Fruit fly (Drosophila melanogaster): ENCODE data around the gene CG5556.

The CG5556 gene

DNA sequence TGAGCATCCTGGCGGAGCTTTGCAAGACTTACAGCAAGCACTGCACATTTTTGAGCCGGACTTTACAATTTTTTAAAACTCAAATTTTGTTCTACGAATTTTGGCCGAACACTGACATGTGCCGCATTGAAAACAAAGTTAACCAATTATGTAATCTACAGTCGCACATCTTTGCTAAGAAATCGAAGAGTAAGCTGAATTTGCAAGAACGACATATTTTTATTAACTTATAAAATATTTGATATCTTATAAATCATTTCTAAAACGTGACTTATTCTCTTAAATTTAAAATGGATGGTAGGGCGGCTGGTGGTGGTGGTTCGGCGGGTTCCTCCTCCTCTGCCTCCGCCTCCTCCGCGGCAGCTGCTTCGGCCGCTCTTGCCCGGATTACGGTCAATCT is at the start of gene CG5556:
CG5556 (minus strand) TSS at position 101 of the 400 bp plus-strand sequence.
- TF ChIP-seq Pif1B (GFP tag; optimal IDR thresholded peaks at IDR 0.05), result no peak

- TF ChIP-seq CG9948 (tag; optimal IDR thresholded peaks at IDR 0.05), result no peak
- no peak for TF ChIP-seq CG10348 (GFP tag; IDR thresholded peaks at IDR 0.05)
- TF ChIP-seq fd96Ca (GFP tag; IDR thresholded peaks at IDR 0.05), result 0 out of 3 replicates have a peak, but pooled peaks have one; percentile 39
- no peak for TF ChIP-seq D1 (tag; optimal IDR thresholded peaks at IDR 0.05)
- no peak for TF ChIP-seq Pif1A (GFP tag; optimal IDR thresholded peaks at IDR 0.05)
- peak; percentile 24 for TF ChIP-seq CG13204 (GFP tag; optimal IDR thresholded peaks at IDR 0.05)
- no peak for TF ChIP-seq CG32121 (GFP tag; IDR thresholded peaks at IDR 0.05)
- TF ChIP-seq CG15710 (tag; optimal IDR thresholded peaks at IDR 0.05), result no peak
- TF ChIP-seq CG8159 (tag; optimal IDR thresholded peaks at IDR 0.05), result no peak
- TF ChIP-seq Snoo (tag; optimal IDR thresholded peaks at IDR 0.05), result no peak
- no peak for TF ChIP-seq CG17806 (tag; optimal IDR thresholded peaks at IDR 0.05)
These were observed 46.8 kb upstream of the CG5556 start for dm6 chr2L:1399434-1399833.

DNA sequence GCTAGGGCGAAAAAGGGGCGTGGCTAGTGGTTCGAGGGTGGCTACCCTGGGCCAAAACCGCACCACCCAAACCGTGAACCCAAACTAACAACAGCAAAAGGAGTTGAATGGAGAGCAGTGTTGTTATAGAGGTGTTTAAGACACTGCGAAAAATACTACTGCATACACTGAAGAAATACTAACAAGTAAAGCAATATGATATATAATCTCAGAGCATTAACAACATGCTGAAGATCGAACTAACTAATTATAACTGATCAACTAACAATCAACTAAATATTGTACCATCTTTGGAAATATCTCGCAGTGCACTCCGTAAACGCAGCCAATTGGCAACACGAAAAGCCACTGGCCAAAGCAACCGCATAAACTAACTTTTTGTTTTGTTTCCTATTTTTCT is 40.9 kb upstream of the CG5556 start:
- TF ChIP-seq rn (GFP tag; IDR thresholded peaks at IDR 0.05) (no peak), CG15710 (tag; optimal IDR thresholded peaks at IDR 0.05) (no peak), D1 (tag; optimal IDR thresholded peaks at IDR 0.05) (no peak), EcR (GFP tag; optimal IDR thresholded peaks at IDR 0.05) (no peak), CG4496 (GFP tag; IDR thresholded peaks at IDR 0.05) (peak; percentile 53; the same call in 1 of the 3 replicates), CG12605 (GFP tag; IDR thresholded peaks at IDR 0.05) (no peak), Pif1B (GFP tag; optimal IDR thresholded peaks at IDR 0.05) (no peak), Pif1A (GFP tag; optimal IDR thresholded peaks at IDR 0.05) (peak; percentile 7), CG34367 (tag; optimal IDR thresholded peaks at IDR 0.05) (no peak), CG9948 (tag; optimal IDR thresholded peaks at IDR 0.05) (no peak), CG32121 (GFP tag; IDR thresholded peaks at IDR 0.05) (no peak), CG17806 (tag; optimal IDR thresholded peaks at IDR 0.05) (peak; percentile 12), Ets98B (GFP tag; IDR thresholded peaks at IDR 0.05) (peak; percentile 31; the same call in 1 of the 2 replicates), Snoo (tag; optimal IDR thresholded peaks at IDR 0.05) (no peak), fd96Ca (GFP tag; IDR thresholded peaks at IDR 0.05) (0 out of 3 replicates have a peak, but pooled peaks have one; percentile 46), CG14655 (GFP tag; optimal IDR thresholded peaks at IDR 0.05) (peak; percentile 23), CG13204 (GFP tag; optimal IDR thresholded peaks at IDR 0.05) (no peak), CG10348 (GFP tag; IDR thresholded peaks at IDR 0.05) (no peak), CG8301 (tag; optimal IDR thresholded peaks at IDR 0.05) (peak; percentile 12), gl (tag; optimal IDR thresholded peaks at IDR 0.05) (no peak), CG8159 (tag; optimal IDR thresholded peaks at IDR 0.05) (no peak)

dm6 chr2L:1390271-1390670 is 37.6 kb upstream of the CG5556 start:
- TF ChIP-seq CG32121 (GFP tag; IDR thresholded peaks at IDR 0.05) (no peak), gl (tag; optimal IDR thresholded peaks at IDR 0.05) (no peak), CG8301 (tag; optimal IDR thresholded peaks at IDR 0.05) (no peak), rn (GFP tag; IDR thresholded peaks at IDR 0.05) (no peak), Ets98B (GFP tag; IDR thresholded peaks at IDR 0.05) (no peak), CG9948 (tag; optimal IDR thresholded peaks at IDR 0.05) (no peak), CG10348 (GFP tag; IDR thresholded peaks at IDR 0.05) (no peak)

- TF ChIP-seq CG14655 (GFP tag; optimal IDR thresholded peaks at IDR 0.05) (peak; percentile 72), CG32121 (GFP tag; IDR thresholded peaks at IDR 0.05) (0 out of 2 replicates have a peak, but pooled peaks have one; percentile 17), Snoo (tag; optimal IDR thresholded peaks at IDR 0.05) (no peak), Pif1B (GFP tag; optimal IDR thresholded peaks at IDR 0.05) (peak; percentile 47), CG8301 (tag; optimal IDR thresholded peaks at IDR 0.05) (peak; percentile 63), EcR (GFP tag; optimal IDR thresholded peaks at IDR 0.05) (no peak), CG13204 (GFP tag; optimal IDR thresholded peaks at IDR 0.05) (no peak), Ets98B (GFP tag; IDR thresholded peaks at IDR 0.05) (0 out of 2 replicates have a peak, but pooled peaks have one; percentile 17), gl (tag; optimal IDR thresholded peaks at IDR 0.05) (peak; percentile 16), CG8159 (tag; optimal IDR thresholded peaks at IDR 0.05) (peak; percentile 56), CG4496 (GFP tag; IDR thresholded peaks at IDR 0.05) (0 out of 3 replicates have a peak, but pooled peaks have one; percentile 28), Pif1A (GFP tag; optimal IDR thresholded peaks at IDR 0.05) (peak; percentile 63), CG15710 (tag; optimal IDR thresholded peaks at IDR 0.05) (peak; percentile 56), D1 (tag; optimal IDR thresholded peaks at IDR 0.05) (no peak), CG17806 (tag; optimal IDR thresholded peaks at IDR 0.05) (peak; percentile 46), CG9948 (tag; optimal IDR thresholded peaks at IDR 0.05) (peak; percentile 55), CG10348 (GFP tag; IDR thresholded peaks at IDR 0.05) (no peak), CG12605 (GFP tag; IDR thresholded peaks at IDR 0.05) (0 out of 2 replicates have a peak, but pooled peaks have one; percentile 27), CG34367 (tag; optimal IDR thresholded peaks at IDR 0.05) (peak; percentile 41), rn (GFP tag; IDR thresholded peaks at IDR 0.05) (no peak), fd96Ca (GFP tag; IDR thresholded peaks at IDR 0.05) (peak; percentile 57; the same call in 1 of the 3 replicates)
These were observed 35.1 kb upstream of the CG5556 start for dm6 chr2L:1387811-1388210.

- TF ChIP-seq Snoo (tag; optimal IDR thresholded peaks at IDR 0.05) (no peak), CG34367 (tag; optimal IDR thresholded peaks at IDR 0.05) (no peak), EcR (GFP tag; optimal IDR thresholded peaks at IDR 0.05) (no peak), Pif1B (GFP tag; optimal IDR thresholded peaks at IDR 0.05) (no peak), CG14655 (GFP tag; optimal IDR thresholded peaks at IDR 0.05) (no peak), rn (GFP tag; IDR thresholded peaks at IDR 0.05) (no peak), CG12605 (GFP tag; IDR thresholded peaks at IDR 0.05) (no peak), CG8159 (tag; optimal IDR thresholded peaks at IDR 0.05) (no peak), CG9948 (tag; optimal IDR thresholded peaks at IDR 0.05) (no peak), D1 (tag; optimal IDR thresholded peaks at IDR 0.05) (no peak), CG8301 (tag; optimal IDR thresholded peaks at IDR 0.05) (no peak), fd96Ca (GFP tag; IDR thresholded peaks at IDR 0.05) (no peak), gl (tag; optimal IDR thresholded peaks at IDR 0.05) (no peak), CG17806 (tag; optimal IDR thresholded peaks at IDR 0.05) (no peak), Ets98B (GFP tag; IDR thresholded peaks at IDR 0.05) (no peak), CG32121 (GFP tag; IDR thresholded peaks at IDR 0.05) (no peak), Pif1A (GFP tag; optimal IDR thresholded peaks at IDR 0.05) (no peak), CG10348 (GFP tag; IDR thresholded peaks at IDR 0.05) (no peak)
These were observed 33.8 kb upstream of the CG5556 start for dm6 chr2L:1386512-1386911.

Measured in whole organism, pupa.